Fruit fly (Drosophila melanogaster) whole organism, pupa: ENCODE measurements around the gene escl.

Source experiments
- CG10348 ChIP-seq: fragments of 200-800 bp; sonication (Bioruptor generic); IDR thresholded peaks from 2 replicates; pipeline ENCODE4 v1.3.6; 2022; ENCODE audit warnings: missing biosample characterization, missing genetic modification characterization
- CG12605 ChIP-seq: fragments of 200-800 bp; sonication (Bioruptor generic); IDR thresholded peaks from 2 replicates; pipeline ENCODE4 v1.3.6; 2022; ENCODE audit warnings: missing biosample characterization, missing genetic modification characterization
- CG13204 ChIP-seq: fragments of 200-800 bp; sonication (Bioruptor generic); optimal IDR thresholded peaks from 2 replicates; lab custom pipeline; 2018; ENCODE audit warnings: missing biosample characterization, mild to moderate bottlenecking, missing genetic modification characterization, moderate library complexity
- CG14655 ChIP-seq: fragments of 200-800 bp; sonication (Bioruptor generic); optimal IDR thresholded peaks from 3 replicates; lab custom pipeline; 2017; ENCODE audit warnings: mild to moderate bottlenecking, missing biosample characterization, missing genetic modification reagents, missing genetic modification characterization
- CG15710 ChIP-seq: fragments of 200-800 bp; sonication (Bioruptor generic); optimal IDR thresholded peaks from 2 replicates; lab custom pipeline; 2018; ENCODE audit warnings: missing biosample characterization, mild to moderate bottlenecking, missing genetic modification characterization, moderate library complexity
- CG17806 ChIP-seq: fragments of 200-800 bp; sonication (Bioruptor generic); optimal IDR thresholded peaks from 2 replicates; lab custom pipeline; 2018; ENCODE audit warnings: missing biosample characterization, mild to moderate bottlenecking, missing genetic modification characterization, moderate library complexity
- CG32121 ChIP-seq: fragments of 200-800 bp; sonication (Bioruptor generic); IDR thresholded peaks from 2 replicates; pipeline ENCODE4 v1.3.6; 2022; ENCODE audit warnings: missing biosample characterization, missing genetic modification characterization
- CG34367 ChIP-seq: fragments of 200-800 bp; sonication (Bioruptor generic); optimal IDR thresholded peaks from 2 replicates; lab custom pipeline; 2018; ENCODE audit warnings: missing biosample characterization, mild to moderate bottlenecking, missing genetic modification characterization
- CG4496 ChIP-seq: fragments of 200-800 bp; sonication (Bioruptor generic); IDR thresholded peaks from 3 replicates; pipeline ENCODE4 v1.3.6; 2022; ENCODE audit warnings: missing biosample characterization, missing genetic modification characterization
- CG8159 ChIP-seq: fragments of 200-800 bp; sonication (Bioruptor generic); optimal IDR thresholded peaks from 3 replicates; lab custom pipeline; 2018; ENCODE audit warnings: missing biosample characterization, mild to moderate bottlenecking, missing genetic modification characterization, moderate library complexity
- CG8301 ChIP-seq: fragments of 200-800 bp; sonication (Bioruptor generic); optimal IDR thresholded peaks from 2 replicates; lab custom pipeline; 2018; ENCODE audit warnings: missing biosample characterization, mild to moderate bottlenecking, missing genetic modification characterization
- CG9948 ChIP-seq: fragments of 200-800 bp; sonication (Bioruptor generic); optimal IDR thresholded peaks from 2 replicates; lab custom pipeline; 2018; ENCODE audit warnings: missing biosample characterization, mild to moderate bottlenecking, missing genetic modification characterization, moderate library complexity
- D1 ChIP-seq: fragments of 200-800 bp; sonication (Bioruptor generic); optimal IDR thresholded peaks from 2 replicates; lab custom pipeline; 2018; ENCODE audit warnings: missing biosample characterization, mild to moderate bottlenecking, missing genetic modification characterization, moderate library complexity
- EcR ChIP-seq: fragments of 200-800 bp; sonication (Bioruptor generic); optimal IDR thresholded peaks from 3 replicates; lab custom pipeline; 2019; ENCODE audit warnings: missing biosample characterization, missing genetic modification characterization, mild to moderate bottlenecking, moderate library complexity, missing genetic modification reagents
- Ets98B ChIP-seq: fragments of 200-800 bp; sonication (Bioruptor generic); IDR thresholded peaks from 2 replicates; pipeline ENCODE4 v1.3.6; 2022; ENCODE audit warnings: missing biosample characterization, missing genetic modification characterization
- Pif1A ChIP-seq: fragments of 200-800 bp; sonication (Bioruptor generic); optimal IDR thresholded peaks from 3 replicates; lab custom pipeline; 2016; ENCODE audit warnings: missing biosample characterization, missing genetic modification characterization
- Pif1B ChIP-seq: fragments of 200-800 bp; sonication (Bioruptor generic); optimal IDR thresholded peaks from 3 replicates; lab custom pipeline; 2016; ENCODE audit warnings: missing biosample characterization, missing genetic modification characterization
- Snoo ChIP-seq: fragments of 200-800 bp; sonication (Bioruptor generic); optimal IDR thresholded peaks from 3 replicates; lab custom pipeline; 2017; ENCODE audit warnings: missing biosample characterization, mild to moderate bottlenecking, missing genetic modification characterization, inconsistent platforms
- fd96Ca ChIP-seq: fragments of 200-800 bp; sonication (Bioruptor generic); IDR thresholded peaks from 3 replicates; pipeline ENCODE4 v1.3.6; 2022; ENCODE audit warnings: missing biosample characterization, missing genetic modification characterization
- gl ChIP-seq: fragments of 200-800 bp; sonication (Bioruptor generic); optimal IDR thresholded peaks from 2 replicates; lab custom pipeline; 2018; ENCODE audit warnings: missing biosample characterization, mild to moderate bottlenecking, missing genetic modification characterization
- rn ChIP-seq: fragments of 200-800 bp; sonication (Bioruptor generic); IDR thresholded peaks from 2 replicates; pipeline ENCODE4 v1.3.6; 2022; ENCODE audit warnings: missing biosample characterization, missing genetic modification characterization

The escl gene

dm6 chr2L:11965610-11966594 lies 24.8 kb upstream of the escl start:
- TF ChIP-seq EcR (GFP tag; lab: Kevin White, UChicago): peak; percentile 49
- TF ChIP-seq CG8301 (tag; lab: Kevin White, UChicago): peak; percentile 22
- TF ChIP-seq gl (tag; lab: Kevin White, UChicago): peak; percentile 43
- TF ChIP-seq rn (GFP tag; lab: Robert Waterston, UW): no peak
- no peak for TF ChIP-seq CG12605
- TF ChIP-seq CG13204 (GFP tag; lab: Kevin White, UChicago): no peak
- TF ChIP-seq CG4496: no peak
- TF ChIP-seq CG17806 (tag; lab: Kevin White, UChicago): peak; percentile 18
- no peak for TF ChIP-seq D1 (tag; lab: Kevin White, UChicago)
- TF ChIP-seq CG8159: peak; percentile 67
- TF ChIP-seq CG32121 (GFP tag; lab: Robert Waterston, UW): no peak
- peak; percentile 59 for TF ChIP-seq CG15710
- TF ChIP-seq Snoo (tag; lab: Kevin White, UChicago): peak; percentile 25
- 0 out of 3 replicates have a peak, but pooled peaks have one; percentile 28 for TF ChIP-seq fd96Ca (GFP tag; lab: Robert Waterston, UW)
- peak; percentile 8 for TF ChIP-seq CG34367 (tag; lab: Kevin White, UChicago)
- no peak for TF ChIP-seq Pif1A (GFP tag; lab: Kevin White, UChicago)
- peak; percentile 43 for TF ChIP-seq CG9948
- TF ChIP-seq Ets98B (GFP tag; lab: Robert Waterston, UW): no peak
- no peak for TF ChIP-seq Pif1B (GFP tag; lab: Kevin White, UChicago)
- TF ChIP-seq CG14655: peak; percentile 53
- TF ChIP-seq CG10348 (GFP tag; lab: Robert Waterston, UW): no peak

DNA sequence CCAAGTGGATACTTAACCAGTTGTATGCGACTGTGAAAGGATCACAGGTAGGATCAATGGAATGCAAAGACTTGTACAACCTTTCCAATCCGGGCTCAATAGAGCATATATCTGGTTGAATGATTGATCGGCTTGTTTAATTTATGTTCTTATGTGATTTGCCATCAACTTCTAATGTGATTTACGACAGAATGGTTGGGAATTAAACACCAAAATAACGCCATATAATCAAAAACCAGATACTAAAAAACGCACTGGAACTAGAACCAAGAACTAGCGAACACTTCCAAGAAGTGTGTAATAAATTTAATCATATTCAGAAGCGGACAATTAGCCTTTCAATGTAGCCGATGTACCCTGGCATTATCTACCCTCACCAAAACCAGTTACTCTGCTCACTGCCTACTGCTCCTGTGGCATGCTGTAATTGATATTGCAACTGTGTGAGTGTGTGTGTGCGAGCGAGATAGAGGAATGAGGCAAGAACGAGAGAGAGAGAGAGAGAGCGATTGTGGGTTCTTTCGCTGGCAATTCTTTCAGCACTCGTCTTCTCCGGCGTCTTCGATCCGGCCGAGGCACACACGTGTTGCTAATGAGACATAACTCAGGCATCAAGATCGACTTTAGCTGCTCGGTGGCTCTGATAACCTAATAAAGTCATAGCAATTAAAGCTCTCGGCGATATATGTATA lies 22.0 kb upstream of the escl start:
- no peak for TF ChIP-seq Ets98B (GFP tag; lab: Robert Waterston, UW)
- peak; percentile 34 for TF ChIP-seq Pif1A (GFP tag; lab: Kevin White, UChicago)
- peak; percentile 81 for TF ChIP-seq CG14655
- peak; percentile 46 for TF ChIP-seq CG15710
- TF ChIP-seq CG8301 (tag; lab: Kevin White, UChicago): peak; percentile 64
- TF ChIP-seq EcR (GFP tag; lab: Kevin White, UChicago): peak; percentile 11
- no peak for TF ChIP-seq CG10348 (GFP tag; lab: Robert Waterston, UW)
- TF ChIP-seq Snoo (tag; lab: Kevin White, UChicago): peak; percentile 14
- TF ChIP-seq D1 (tag; lab: Kevin White, UChicago): no peak
- no peak for TF ChIP-seq rn (GFP tag; lab: Robert Waterston, UW)
- TF ChIP-seq CG9948: peak; percentile 58
- TF ChIP-seq fd96Ca (GFP tag; lab: Robert Waterston, UW): 0 out of 3 replicates have a peak, but pooled peaks have one; percentile 33
- TF ChIP-seq CG8159: peak; percentile 67
- 0 out of 2 replicates have a peak, but pooled peaks have one; percentile 10 for TF ChIP-seq CG32121 (GFP tag; lab: Robert Waterston, UW)
- no peak for TF ChIP-seq CG12605
- peak; percentile 47 for TF ChIP-seq CG17806 (tag; lab: Kevin White, UChicago)
- TF ChIP-seq Pif1B (GFP tag; lab: Kevin White, UChicago): peak; percentile 39
- peak; percentile 34 for TF ChIP-seq CG34367 (tag; lab: Kevin White, UChicago)
- TF ChIP-seq CG4496: no peak
- no peak for TF ChIP-seq gl (tag; lab: Kevin White, UChicago)
- peak; percentile 25 for TF ChIP-seq CG13204 (GFP tag; lab: Kevin White, UChicago)

DNA sequence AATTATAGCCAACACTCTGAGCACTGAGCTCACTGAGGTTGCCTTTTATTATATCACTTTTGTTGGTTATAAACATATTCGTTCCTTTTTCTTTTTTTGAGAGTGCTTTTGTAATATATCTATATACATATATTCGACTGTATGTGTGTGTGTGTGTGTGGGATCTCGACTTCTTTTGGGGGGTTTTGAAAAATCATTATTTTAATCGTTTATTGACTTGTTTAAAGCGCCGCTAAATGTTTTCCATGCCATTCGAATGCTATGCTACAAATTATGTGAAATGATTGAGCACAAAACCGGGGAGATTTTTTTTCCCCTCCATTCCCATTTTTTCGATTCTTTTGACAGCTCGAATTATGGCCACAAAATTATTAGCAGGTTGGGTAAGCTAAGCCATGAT lies 21.3 kb upstream of the escl start:
- TF ChIP-seq CG8159: no peak
- no peak for TF ChIP-seq EcR (GFP tag; lab: Kevin White, UChicago)
- TF ChIP-seq CG9948: no peak
- TF ChIP-seq rn (GFP tag; lab: Robert Waterston, UW): no peak

dm6 chr2L:11970343-11970742 lies 20.4 kb upstream of the escl start:
- TF ChIP-seq CG4496: no peak

dm6 chr2L:11970853-11971397 lies 19.8 kb upstream of the escl start:
- TF ChIP-seq CG8159: no peak
- no peak for TF ChIP-seq Pif1A (GFP tag; lab: Kevin White, UChicago)
- no peak for TF ChIP-seq Pif1B (GFP tag; lab: Kevin White, UChicago)
- TF ChIP-seq CG12605: no peak
- 0 out of 3 replicates have a peak, but pooled peaks have one; percentile 27 for TF ChIP-seq fd96Ca (GFP tag; lab: Robert Waterston, UW)
- TF ChIP-seq gl (tag; lab: Kevin White, UChicago): no peak
- TF ChIP-seq CG17806 (tag; lab: Kevin White, UChicago): no peak
- TF ChIP-seq Ets98B (GFP tag; lab: Robert Waterston, UW): peak; percentile 50; the same call in 1 of the 2 replicates
- no peak for TF ChIP-seq CG9948
- TF ChIP-seq CG14655: no peak
- TF ChIP-seq CG15710: no peak
- no peak for TF ChIP-seq CG8301 (tag; lab: Kevin White, UChicago)
- no peak for TF ChIP-seq rn (GFP tag; lab: Robert Waterston, UW)
- TF ChIP-seq CG10348 (GFP tag; lab: Robert Waterston, UW): no peak
- no peak for TF ChIP-seq CG32121 (GFP tag; lab: Robert Waterston, UW)
- peak; percentile 73; the same call in 2 of the 3 replicates for TF ChIP-seq CG4496
- peak; percentile 7 for TF ChIP-seq CG34367 (tag; lab: Kevin White, UChicago)
- peak; percentile 15 for TF ChIP-seq Snoo (tag; lab: Kevin White, UChicago)
- TF ChIP-seq EcR (GFP tag; lab: Kevin White, UChicago): peak; percentile 67
- TF ChIP-seq CG13204 (GFP tag; lab: Kevin White, UChicago): peak; percentile 64
- no peak for TF ChIP-seq D1 (tag; lab: Kevin White, UChicago)
